Worm (Caenorhabditis elegans): Measurements from ENCODE around the gene irld-52.

ce11 chrV:15793270-15793669, 13.8 kb downstream of the irld-52 start, which contains the start of gene T26E4.7:
- TF ChIP-seq Y67H2A.10 (GFP tag; conservative IDR thresholded peaks at IDR 0.05) (no peak), nhr-120 (GFP tag; IDR thresholded peaks at IDR 0.05) (no peak), madf-6 (GFP tag; IDR thresholded peaks at IDR 0.05) (no peak), snpc-4 (GFP tag; optimal IDR thresholded peaks at IDR 0.05) (no peak), snpc-4 (tag; optimal IDR thresholded peaks at IDR 0.05) (no peak), F10E7.11 (tag; optimal IDR thresholded peaks at IDR 0.05) (no peak), unc-62 (GFP tag; optimal IDR thresholded peaks at IDR 0.05) (no peak), B0019.2 (GFP tag; conservative IDR thresholded peaks at IDR 0.05) (no peak), nhr-90 (tag; optimal IDR thresholded peaks at IDR 0.05) (no peak), lsy-27 (tag; optimal IDR thresholded peaks at IDR 0.05; ENCODE audit: borderline replicate concordance, insufficient read depth) (no peak), akir-1 (GFP tag; optimal IDR thresholded peaks at IDR 0.05) (no peak)
